Worm (Caenorhabditis elegans): Measurements from ENCODE around the gene ZK673.6.

ZK673.6 gene

DNA sequence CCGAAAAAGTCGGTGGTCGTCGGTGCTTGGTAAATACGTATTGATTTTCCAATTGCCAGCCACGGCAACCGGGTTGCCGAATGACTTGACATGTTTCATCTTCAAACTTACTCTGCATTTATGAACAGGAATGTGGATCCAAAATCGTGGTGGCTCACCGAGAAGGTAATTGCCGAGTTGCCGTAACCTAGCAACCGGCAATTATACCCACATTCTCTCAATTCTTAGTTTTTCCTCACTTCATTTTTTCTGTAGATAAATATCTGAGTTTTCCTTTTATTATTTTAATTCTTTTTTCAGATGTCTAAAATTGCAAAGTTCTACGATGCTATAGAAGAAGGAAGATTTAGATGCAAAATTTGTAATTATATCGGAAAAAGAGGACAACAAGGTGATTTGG, 11.5 kb downstream of the ZK673.6 start, which contains the start of gene ZK673.4:
TSS of gene ZK673.4 (plus strand) at position 301 of the 400 bp plus-strand sequence.
- TF ChIP-seq fkh-6 (tag; optimal IDR thresholded peaks at IDR 0.05) (no peak), rnt-1 (tag; optimal IDR thresholded peaks at IDR 0.05) (no peak)

DNA sequence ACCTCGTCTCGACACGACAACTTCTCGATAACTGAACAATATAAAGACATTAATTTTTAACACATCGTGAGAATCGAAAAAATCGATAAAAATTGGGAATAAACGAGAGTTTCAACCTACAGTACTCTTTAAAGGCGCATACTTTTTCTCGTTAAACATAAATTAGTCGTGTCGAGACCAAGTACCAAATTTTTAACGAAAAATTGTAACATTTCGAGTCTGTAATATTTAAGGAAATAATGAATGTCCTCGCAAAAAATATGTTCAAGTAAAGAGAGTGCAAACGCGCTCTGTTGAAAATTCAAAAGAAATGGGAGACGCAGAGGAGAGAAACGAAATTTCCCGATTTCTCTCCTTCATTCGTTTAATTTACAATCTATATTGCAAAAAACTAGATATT, 13.8 kb downstream of the ZK673.6 start:
- TF ChIP-seq ceh-22 (tag; optimal IDR thresholded peaks at IDR 0.05) (no peak), ceh-14 (tag; optimal IDR thresholded peaks at IDR 0.05) (no peak), ceh-31 (tag; optimal IDR thresholded peaks at IDR 0.05) (no peak), pha-4 (tag; optimal IDR thresholded peaks at IDR 0.05) (no peak), ceh-19 (GFP tag; optimal IDR thresholded peaks at IDR 0.05) (no peak), ttx-3 (tag; optimal IDR thresholded peaks at IDR 0.05) (no peak), T23F11.4 (GFP tag; optimal IDR thresholded peaks at IDR 0.05) (no peak), unc-42 (tag; optimal IDR thresholded peaks at IDR 0.05) (no peak), dmd-4 (tag; optimal IDR thresholded peaks at IDR 0.05; ENCODE audit: borderline replicate concordance) (no peak), hlh-8 (tag; optimal IDR thresholded peaks at IDR 0.05) (no peak), nhr-11 (tag; optimal IDR thresholded peaks at IDR 0.05) (no peak), hlh-15 (tag; optimal IDR thresholded peaks at IDR 0.05) (no peak)

DNA sequence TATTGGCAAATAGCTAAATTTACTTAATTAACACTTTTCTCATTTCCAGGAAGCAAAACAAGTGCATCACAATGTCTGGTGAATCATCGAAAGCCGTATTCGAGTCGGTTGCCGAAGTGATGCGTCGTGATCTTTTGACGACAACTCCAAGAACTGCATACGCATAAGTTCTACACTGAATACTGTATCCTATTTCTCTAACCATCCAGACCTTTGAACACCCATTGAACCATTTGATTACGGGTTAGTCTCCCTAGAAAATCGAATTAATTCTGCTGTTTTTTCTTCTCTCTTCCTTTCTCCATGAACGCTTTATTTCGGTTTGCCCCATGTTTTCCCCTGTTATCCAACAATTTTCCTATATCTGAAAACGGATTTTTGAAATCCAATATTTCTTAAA, 14.4 kb downstream of the ZK673.6 start, which contains the start of gene lin-56:
TSS of gene lin-56 (plus strand) at position 301 of the 400 bp plus-strand sequence.
- no peak for TF ChIP-seq ceh-34 (tag; optimal IDR thresholded peaks at IDR 0.05)
- no peak for TF ChIP-seq ceh-19 (GFP tag; optimal IDR thresholded peaks at IDR 0.05)
- no peak for TF ChIP-seq zip-5 (tag; optimal IDR thresholded peaks at IDR 0.05)
- TF ChIP-seq elt-4 (tag; optimal IDR thresholded peaks at IDR 0.05): no peak
- no peak for TF ChIP-seq eyg-1 (tag; optimal IDR thresholded peaks at IDR 0.05)

DNA sequence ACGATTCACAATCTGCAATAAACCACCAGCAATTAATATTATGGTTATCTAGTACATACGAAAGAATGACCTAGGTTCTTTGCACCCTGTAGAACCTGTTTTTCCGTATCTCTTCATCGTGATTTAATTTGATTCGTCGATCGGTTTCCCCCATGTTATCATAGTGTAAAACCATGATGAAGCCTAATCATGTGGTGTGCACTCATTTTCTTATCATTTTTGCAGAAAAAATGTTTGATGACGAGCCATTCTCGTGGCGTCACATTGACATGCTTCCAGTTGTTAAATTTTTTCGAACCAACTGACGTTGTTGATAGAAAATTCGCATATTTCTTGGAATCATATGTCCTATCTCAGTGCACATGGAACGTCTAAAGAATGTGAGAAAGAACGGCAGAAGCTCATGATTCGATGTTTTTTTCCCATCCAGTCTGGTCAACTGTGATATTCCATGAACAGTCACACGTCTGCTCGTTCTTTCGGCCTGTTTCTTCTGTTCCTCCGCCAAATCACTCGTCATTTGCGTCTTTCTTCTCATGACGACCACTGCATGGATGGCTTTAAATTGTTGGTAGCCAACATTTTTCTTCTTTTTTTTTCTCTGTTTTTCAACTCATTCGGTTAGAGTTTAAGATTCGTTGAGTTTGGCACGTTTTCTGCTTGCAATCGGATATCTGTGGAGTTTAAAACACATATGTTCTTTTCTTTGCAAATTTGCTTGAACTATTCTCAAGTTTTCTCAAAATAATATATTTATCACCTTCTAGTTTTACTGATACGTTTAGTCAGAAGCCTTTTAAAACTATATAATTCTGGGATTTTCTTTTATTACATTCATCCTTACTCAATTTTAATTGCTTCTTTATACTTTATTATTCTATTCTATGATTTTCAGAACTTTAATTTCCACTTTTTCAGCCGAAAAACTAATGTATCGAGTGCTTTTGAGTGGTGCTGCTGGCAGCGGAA, 16.5 kb downstream of the ZK673.6 start, which contains the start of gene ZK673.2:
TSS of gene ZK673.2 (plus strand) at position 919 of the 969 bp plus-strand sequence.
- TF ChIP-seq ttx-3 (tag; optimal IDR thresholded peaks at IDR 0.05) (no peak), ceh-9 (tag; optimal IDR thresholded peaks at IDR 0.05) (no peak)

DNA sequence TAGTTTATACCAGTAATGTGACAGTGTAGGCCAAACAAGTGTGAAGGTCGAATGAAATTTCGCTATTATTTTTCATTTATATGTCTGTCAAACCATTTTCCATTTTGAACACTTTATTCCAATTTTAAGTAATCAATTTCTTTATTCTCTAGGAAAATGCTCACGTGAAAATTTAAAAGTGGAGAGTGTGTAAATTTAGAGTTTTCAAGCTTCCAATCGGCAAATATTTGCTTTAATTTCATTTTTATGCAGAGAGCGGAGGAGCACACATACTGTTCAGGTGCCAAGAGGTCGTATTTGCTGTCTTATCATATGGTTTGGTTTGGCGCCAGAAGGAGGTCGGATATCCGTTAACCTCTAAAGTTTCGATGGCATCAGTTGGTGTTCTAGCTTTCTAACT, 17.3 kb downstream of the ZK673.6 start:
- no peak for TF ChIP-seq lin-11 (tag; optimal IDR thresholded peaks at IDR 0.05)
- TF ChIP-seq tbx-7 (tag; optimal IDR thresholded peaks at IDR 0.05): no peak

DNA sequence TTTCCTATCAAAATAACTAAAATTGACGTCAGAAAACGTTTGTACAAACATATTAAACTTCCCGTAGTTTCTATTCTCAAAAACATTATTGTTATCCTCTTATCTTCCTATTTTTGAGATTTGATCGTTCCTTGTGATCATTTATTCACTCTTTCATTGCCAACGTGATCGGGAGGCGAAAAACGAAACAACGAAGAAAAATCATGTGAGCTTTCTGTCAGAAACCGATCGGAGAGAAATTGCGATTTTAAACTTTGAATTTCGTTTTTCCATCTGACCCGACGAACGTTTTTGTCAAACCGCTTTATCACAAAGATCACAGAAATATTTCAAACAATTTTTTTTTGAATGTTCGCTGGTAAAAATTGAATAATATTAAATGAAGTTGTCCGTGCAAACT, 17.8 kb downstream of the ZK673.6 start:
- TF ChIP-seq npax-4 (tag; optimal IDR thresholded peaks at IDR 0.05): no peak

DNA sequence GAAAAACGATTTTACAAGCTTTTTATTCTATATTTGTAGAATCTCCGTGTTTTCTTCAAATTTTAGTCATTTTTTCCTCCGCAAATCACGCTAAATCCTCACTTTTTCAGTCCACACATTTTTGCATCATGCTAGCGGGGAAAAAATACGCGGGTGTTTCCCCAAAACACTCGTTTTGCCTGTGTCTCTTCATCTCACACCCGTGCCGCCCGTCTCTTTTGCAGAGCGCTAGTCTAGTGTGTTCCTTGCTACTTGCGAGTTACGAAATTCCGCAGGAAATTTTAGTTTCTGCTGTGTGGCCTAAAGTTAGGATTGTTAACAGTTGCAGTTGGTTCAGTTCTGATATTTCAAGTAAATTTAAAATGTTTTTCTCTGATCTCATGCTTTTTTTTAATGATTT, 18.4 kb downstream of the ZK673.6 start:
- TF ChIP-seq hlh-15 (tag; optimal IDR thresholded peaks at IDR 0.05): no peak
- no peak for TF ChIP-seq gmeb-2 (tag; optimal IDR thresholded peaks at IDR 0.05)
- no peak for TF ChIP-seq unc-42 (tag; optimal IDR thresholded peaks at IDR 0.05)
- TF ChIP-seq elt-2 (tag; optimal IDR thresholded peaks at IDR 0.05): peak; percentile 15
- no peak for TF ChIP-seq ceh-22 (tag; optimal IDR thresholded peaks at IDR 0.05)
- no peak for TF ChIP-seq eyg-1 (tag; optimal IDR thresholded peaks at IDR 0.05)
- TF ChIP-seq pat-9 (tag; optimal IDR thresholded peaks at IDR 0.05): no peak
- peak; percentile 20 for TF ChIP-seq nfya-1 (tag; optimal IDR thresholded peaks at IDR 0.05)
- TF ChIP-seq pha-4 (tag; optimal IDR thresholded peaks at IDR 0.05): no peak
- no peak for TF ChIP-seq C38D4.7 (GFP tag; optimal IDR thresholded peaks at IDR 0.05)
- TF ChIP-seq hlh-8 (tag; optimal IDR thresholded peaks at IDR 0.05): no peak
- no peak for TF ChIP-seq ceh-14 (tag; optimal IDR thresholded peaks at IDR 0.05)
- TF ChIP-seq pag-3 (tag; optimal IDR thresholded peaks at IDR 0.05; ENCODE audit: borderline replicate concordance): no peak
- TF ChIP-seq ztf-16 (tag; optimal IDR thresholded peaks at IDR 0.05): no peak
- no peak for TF ChIP-seq ama-1 (optimal IDR thresholded peaks at IDR 0.05)
- no peak for TF ChIP-seq pros-1 (tag; optimal IDR thresholded peaks at IDR 0.05)
- TF ChIP-seq ref-2 (tag; optimal IDR thresholded peaks at IDR 0.05): no peak

Measured in whole organism, late embryonic.